Fruit fly (Drosophila melanogaster) whole organism, embryonic: Measurements from ENCODE around the gene CG2964.

ENCODE experiments used
- Blimp-1 ChIP-seq: fragments of 200-800 bp; sonication (Bioruptor generic); optimal IDR thresholded peaks from 3 replicates; lab custom pipeline; 2018; ENCODE audit warnings: missing biosample characterization, missing genetic modification characterization, mild to moderate bottlenecking, moderate library complexity, missing genetic modification reagents
- BtbVII ChIP-seq: fragments of 200-800 bp; sonication (Bioruptor generic); optimal IDR thresholded peaks from 3 replicates; lab custom pipeline; 2017; ENCODE audit warnings: missing biosample characterization, mild to moderate bottlenecking, missing genetic modification characterization
- CG10431 ChIP-seq: fragments of 200-800 bp; sonication (Bioruptor generic); optimal IDR thresholded peaks from 3 replicates; lab custom pipeline; 2018; ENCODE audit warnings: missing biosample characterization, mild to moderate bottlenecking, missing genetic modification characterization
- CG11085 ChIP-seq: fragments of 200-800 bp; sonication (Bioruptor generic); IDR thresholded peaks from 2 replicates; pipeline ENCODE4 v1.3.6; 2022; ENCODE audit warnings: missing biosample characterization, missing genetic modification characterization
- CG11398 ChIP-seq: fragments of 200-800 bp; sonication (Bioruptor generic); optimal IDR thresholded peaks from 2 replicates; lab custom pipeline; 2016; ENCODE audit warnings: missing biosample characterization, missing genetic modification characterization
- CG12104 ChIP-seq: fragments of 200-800 bp; sonication (Bioruptor generic); optimal IDR thresholded peaks from 3 replicates; lab custom pipeline; 2016; ENCODE audit warnings: missing biosample characterization, missing genetic modification characterization
- CG12769 ChIP-seq: fragments of 200-800 bp; sonication (Bioruptor generic); optimal IDR thresholded peaks from 2 replicates; lab custom pipeline; 2019; ENCODE audit warnings: missing biosample characterization, mild to moderate bottlenecking, missing genetic modification characterization, moderate library complexity
- CG13287 ChIP-seq: fragments of 200-800 bp; sonication (Bioruptor generic); IDR thresholded peaks from 2 replicates; pipeline ENCODE4 v1.3.6; 2022; ENCODE audit warnings: missing biosample characterization, missing genetic modification characterization; ENCODE audit not compliant: partially characterized antibody
- CG15601 ChIP-seq: fragments of 200-800 bp; sonication (Bioruptor generic); optimal IDR thresholded peaks from 3 replicates; lab custom pipeline; 2019; ENCODE audit warnings: missing biosample characterization, mild to moderate bottlenecking, missing genetic modification characterization, moderate library complexity
- CG15696 ChIP-seq: fragments of 200-800 bp; sonication (Bioruptor generic); optimal IDR thresholded peaks from 2 replicates; lab custom pipeline; 2019; ENCODE audit warnings: missing biosample characterization, mild to moderate bottlenecking, missing genetic modification characterization, moderate library complexity
- CG17829 ChIP-seq: fragments of 200-800 bp; optimal IDR thresholded peaks from 2 replicates; lab custom pipeline; 2019; ENCODE audit warnings: missing biosample characterization, mild to moderate bottlenecking, missing genetic modification characterization, moderate library complexity
- CG18476 ChIP-seq: fragments of 200-800 bp; sonication (Bioruptor generic); optimal IDR thresholded peaks from 2 replicates; lab custom pipeline; 2016; ENCODE audit warnings: missing biosample characterization, mild to moderate bottlenecking, missing genetic modification characterization
- CG2199 ChIP-seq: fragments of 200-800 bp; sonication (Bioruptor generic); IDR thresholded peaks from 3 replicates; pipeline ENCODE4 v1.3.6; 2022; ENCODE audit warnings: missing biosample characterization, missing genetic modification characterization
- CG2712 ChIP-seq: fragments of 200-800 bp; optimal IDR thresholded peaks from 3 replicates; lab custom pipeline; 2019; ENCODE audit warnings: missing biosample characterization, mild to moderate bottlenecking, missing genetic modification characterization, moderate library complexity
- CG6765 ChIP-seq: fragments of 200-800 bp; sonication (Bioruptor generic); optimal IDR thresholded peaks from 3 replicates; lab custom pipeline; 2017; ENCODE audit warnings: missing biosample characterization, mild to moderate bottlenecking, missing genetic modification characterization
- CG6854 ChIP-seq: fragments of 200-800 bp; sonication (Bioruptor generic); optimal IDR thresholded peaks from 3 replicates; lab custom pipeline; 2017; ENCODE audit warnings: missing biosample characterization, mild to moderate bottlenecking, missing genetic modification characterization
- CG8359 ChIP-seq: fragments of 200-800 bp; sonication (Bioruptor generic); optimal IDR thresholded peaks from 2 replicates; lab custom pipeline; 2017; ENCODE audit warnings: missing biosample characterization, mild to moderate bottlenecking, missing genetic modification characterization, borderline replicate concordance
- Camta ChIP-seq: fragments of 200-800 bp; sonication (Bioruptor generic); optimal IDR thresholded peaks from 2 replicates; lab custom pipeline; 2016; ENCODE audit warnings: missing biosample characterization, missing genetic modification characterization
- Deaf1 ChIP-seq: fragments of 200-800 bp; optimal IDR thresholded peaks from 3 replicates; lab custom pipeline; 2019; ENCODE audit warnings: missing biosample characterization, mild to moderate bottlenecking, missing genetic modification characterization, moderate library complexity
- Dll ChIP-seq: fragments of 200-800 bp; sonication (Bioruptor generic); IDR thresholded peaks from 4 replicates; pipeline ENCODE4 v1.3.6; 2022; ENCODE audit warnings: missing biosample characterization, missing genetic modification characterization; ENCODE audit not compliant: partially characterized antibody
- E2f1 ChIP-seq: fragments of 200-800 bp; sonication (Bioruptor generic); IDR thresholded peaks from 2 replicates; pipeline ENCODE4 v1.3.6; 2022; ENCODE audit warnings: missing biosample characterization, missing genetic modification characterization
- H2.0 ChIP-seq: fragments of 200-800 bp; sonication (Bioruptor generic); IDR thresholded peaks from 2 replicates; pipeline ENCODE4 v1.3.6; 2022; ENCODE audit warnings: missing biosample characterization, missing genetic modification characterization
- HHEX ChIP-seq: fragments of 200-800 bp; sonication (Bioruptor generic); optimal IDR thresholded peaks from 3 replicates; lab custom pipeline; 2017; ENCODE audit warnings: missing biosample characterization, mild to moderate bottlenecking, missing genetic modification characterization, missing genetic modification reagents
- HLH3B ChIP-seq: fragments of 200-800 bp; sonication (Bioruptor generic); IDR thresholded peaks from 2 replicates; pipeline ENCODE4 v1.3.6; 2022; ENCODE audit warnings: missing biosample characterization, missing genetic modification characterization
- HLH4C ChIP-seq: fragments of 200-800 bp; sonication (Bioruptor generic); IDR thresholded peaks from 3 replicates; pipeline ENCODE4 v1.3.6; 2022; ENCODE audit warnings: missing biosample characterization, missing genetic modification characterization; ENCODE audit not compliant: partially characterized antibody
- Hand ChIP-seq: fragments of 200-800 bp; sonication (Bioruptor generic); optimal IDR thresholded peaks from 2 replicates; lab custom pipeline; 2017; ENCODE audit warnings: mild to moderate bottlenecking, missing biosample characterization, missing genetic modification reagents, missing genetic modification characterization
- MTF-1 ChIP-seq: fragments of 200-800 bp; sonication (Bioruptor generic); optimal IDR thresholded peaks from 2 replicates; lab custom pipeline; 2018; ENCODE audit warnings: missing biosample characterization, mild to moderate bottlenecking, missing genetic modification characterization, borderline replicate concordance
- Med ChIP-seq: fragments of 200-800 bp; sonication (Bioruptor generic); peaks from one replicate; lab custom pipeline; 2016; ENCODE audit warnings: missing biosample characterization, missing genetic modification characterization, mild to moderate bottlenecking, inconsistent platforms, moderate library complexity
- Oaz ChIP-seq: fragments of 200-800 bp; sonication (Bioruptor generic); IDR thresholded peaks from 2 replicates; pipeline ENCODE4 v1.3.6; 2022; ENCODE audit warnings: missing biosample characterization, missing genetic modification characterization
- bbx ChIP-seq: fragments of 200-800 bp; sonication (Bioruptor generic); IDR thresholded peaks from 2 replicates; pipeline ENCODE4 v1.3.6; 2022; ENCODE audit warnings: missing biosample characterization, missing genetic modification characterization; ENCODE audit not compliant: partially characterized antibody
- croc ChIP-seq: fragments of 200-800 bp; sonication (Bioruptor generic); conservative IDR thresholded peaks from 3 replicates; pipeline ENCODE4 v1.3.6; 2022; ENCODE audit warnings: missing biosample characterization, missing genetic modification characterization
- dmrt99B ChIP-seq: fragments of 200-800 bp; sonication (Bioruptor generic); optimal IDR thresholded peaks from 2 replicates; lab custom pipeline; 2018; ENCODE audit warnings: missing biosample characterization, mild to moderate bottlenecking, missing genetic modification characterization, moderate library complexity
- dpn ChIP-seq, 2 experiments: fragments of 200-800 bp; sonication (Bioruptor generic); optimal IDR thresholded peaks; 3 replicates each; lab custom pipeline; 2016; ENCODE audit warnings: missing biosample characterization in 2 of 2, missing genetic modification characterization in 2 of 2
- ind ChIP-seq: fragments of 200-800 bp; sonication (Bioruptor generic); optimal IDR thresholded peaks from 3 replicates; lab custom pipeline; 2016; ENCODE audit warnings: missing biosample characterization, missing genetic modification characterization
- nom ChIP-seq: fragments of 200-800 bp; sonication (Bioruptor generic); optimal IDR thresholded peaks from 2 replicates; lab custom pipeline; 2017; ENCODE audit warnings: missing biosample characterization, missing genetic modification characterization, mild to moderate bottlenecking, moderate library complexity, missing genetic modification reagents
- org-1 ChIP-seq: fragments of 200-800 bp; sonication (Bioruptor generic); optimal IDR thresholded peaks from 2 replicates; lab custom pipeline; 2017; ENCODE audit warnings: missing biosample characterization, missing genetic modification characterization
- otp ChIP-seq: fragments of 200-800 bp; sonication (Bioruptor generic); IDR thresholded peaks from 3 replicates; pipeline ENCODE4, ENCODE4 v1.3.6; 2022; ENCODE audit warnings: missing biosample characterization, missing genetic modification characterization
- pfk ChIP-seq: fragments of 200-800 bp; sonication (Bioruptor generic); optimal IDR thresholded peaks from 2 replicates; lab custom pipeline; 2018; ENCODE audit warnings: missing biosample characterization, mild to moderate bottlenecking, missing genetic modification characterization, moderate library complexity
- pho ChIP-seq: fragments of 200-800 bp; sonication (Bioruptor generic); optimal IDR thresholded peaks from 2 replicates; lab custom pipeline; 2016; ENCODE audit warnings: missing biosample characterization, missing genetic modification characterization
- pum ChIP-seq: fragments of 200-800 bp; sonication (Bioruptor generic); optimal IDR thresholded peaks from 2 replicates; lab custom pipeline; 2016; ENCODE audit warnings: missing biosample characterization, missing genetic modification characterization
- schlank ChIP-seq: fragments of 200-800 bp; sonication (Bioruptor generic); optimal IDR thresholded peaks from 2 replicates; lab custom pipeline; 2018; ENCODE audit warnings: missing biosample characterization, mild to moderate bottlenecking, missing genetic modification characterization
- sens ChIP-seq: fragments of 200-800 bp; sonication (Bioruptor generic); peaks from one replicate; lab custom pipeline; 2016; ENCODE audit warnings: missing biosample characterization, missing genetic modification characterization
- slou ChIP-seq: fragments of 200-800 bp; sonication (Bioruptor generic); optimal IDR thresholded peaks from 3 replicates; lab custom pipeline; 2016; ENCODE audit warnings: missing biosample characterization, missing genetic modification characterization
- tap ChIP-seq: fragments of 200-800 bp; optimal IDR thresholded peaks from 3 replicates; lab custom pipeline; 2019; ENCODE audit warnings: missing biosample characterization, mild to moderate bottlenecking, missing genetic modification characterization, moderate library complexity
- tna ChIP-seq: fragments of 200-800 bp; sonication (Bioruptor generic); IDR thresholded peaks from 2 replicates; pipeline ENCODE4 v1.3.6; 2022; ENCODE audit warnings: missing biosample characterization, missing genetic modification characterization; ENCODE audit not compliant: partially characterized antibody
- ttk ChIP-seq: fragments of 200-800 bp; sonication (Bioruptor generic); IDR thresholded peaks from 2 replicates; pipeline ENCODE4 v2.1.2; 2022; ENCODE audit warnings: missing biosample characterization, missing genetic modification characterization
- unc-4 ChIP-seq: fragments of 200-800 bp; sonication (Bioruptor generic); IDR thresholded peaks from 2 replicates; pipeline ENCODE4 v1.3.6; 2022; ENCODE audit warnings: missing biosample characterization, missing genetic modification characterization; ENCODE audit not compliant: partially characterized antibody
- wek ChIP-seq: fragments of 200-800 bp; sonication (Bioruptor generic); optimal IDR thresholded peaks from 3 replicates; lab custom pipeline; 2018; ENCODE audit warnings: missing biosample characterization, mild to moderate bottlenecking, missing genetic modification characterization, moderate library complexity

The CG2964 gene

DNA sequence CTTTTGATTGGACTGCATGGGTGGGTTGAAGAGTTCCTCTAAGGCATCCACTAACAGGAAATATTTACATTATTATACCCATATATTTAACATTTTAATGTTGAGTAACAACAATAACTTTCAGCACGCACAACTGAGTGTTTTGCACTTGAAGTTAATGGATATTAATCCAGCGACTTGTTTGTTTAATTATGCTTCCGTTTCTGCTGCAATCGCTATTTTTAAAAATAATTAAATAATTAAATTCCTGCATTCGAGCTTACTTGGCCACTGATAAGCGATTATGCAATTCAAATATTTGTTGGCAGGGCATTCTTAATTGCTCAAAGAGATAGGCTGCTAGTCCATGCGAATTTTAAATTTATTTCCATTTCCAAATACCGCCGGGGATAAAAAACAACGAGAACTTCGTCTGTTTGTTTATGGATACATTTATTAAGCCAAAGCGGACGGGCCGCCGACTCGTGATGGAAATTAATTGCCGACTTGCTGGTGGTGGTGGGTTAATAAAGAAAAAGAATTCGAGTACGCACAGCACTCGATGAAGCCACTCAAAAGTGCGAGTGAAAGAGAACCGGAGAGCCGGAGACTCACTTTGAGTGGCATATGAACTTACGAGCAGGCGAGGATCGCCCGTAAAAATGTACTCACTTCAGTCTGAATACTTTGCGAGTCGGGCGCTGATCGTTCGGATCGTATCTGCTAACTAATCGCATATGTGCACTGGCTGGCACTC, 49.8 kb downstream of the CG2964 start (continued):
- TF ChIP-seq MTF-1 (peak; percentile 7), pho (GFP tag; lab: Kevin White, UChicago) (peak; percentile 10), HLH4C (GFP tag; lab: Robert Waterston, UW) (peak; percentile 31; the same call in 1 of the 3 replicates), nom (GFP tag; lab: Kevin White, UChicago) (peak; percentile 73), CG12769 (tag; lab: Kevin White, UChicago) (peak; percentile 2), CG10431 (GFP tag; lab: Kevin White, UChicago) (no peak), CG2712 (tag; lab: Kevin White, UChicago) (peak; percentile 28), CG17829 (peak; percentile 23), HLH3B (GFP tag; lab: Robert Waterston, UW) (0 out of 2 replicates have a peak, but pooled peaks have one; percentile 6), bbx (GFP tag; lab: Robert Waterston, UW) (peak; percentile 80), CG11085 (GFP tag; lab: Robert Waterston, UW) (no peak), CG18476 (peak; percentile 88), tap (tag; lab: Kevin White, UChicago) (peak; percentile 20), CG13287 (GFP tag; lab: Robert Waterston, UW) (peak; percentile 64), Camta (GFP tag; lab: Kevin White, UChicago) (peak; percentile 8), croc (GFP tag; lab: Robert Waterston, UW) (no peak), pfk (no peak), BtbVII (GFP tag; lab: Kevin White, UChicago) (peak; percentile 20), wek (GFP tag; lab: Kevin White, UChicago) (peak; percentile 39), Oaz (GFP tag; lab: Robert Waterston, UW) (no peak), Hand (no peak), schlank (no peak), slou (GFP tag; lab: Kevin White, UChicago) (no peak), tna (GFP tag; lab: Robert Waterston, UW) (peak; percentile 62; the same call in 1 of the 2 replicates), Med (GFP tag; lab: Kevin White, UChicago) (peak; percentile 77), dmrt99B (tag; lab: Kevin White, UChicago) (peak; percentile 5), sens (peak; percentile 47), org-1 (GFP tag; lab: Kevin White, UChicago) (no peak)

DNA sequence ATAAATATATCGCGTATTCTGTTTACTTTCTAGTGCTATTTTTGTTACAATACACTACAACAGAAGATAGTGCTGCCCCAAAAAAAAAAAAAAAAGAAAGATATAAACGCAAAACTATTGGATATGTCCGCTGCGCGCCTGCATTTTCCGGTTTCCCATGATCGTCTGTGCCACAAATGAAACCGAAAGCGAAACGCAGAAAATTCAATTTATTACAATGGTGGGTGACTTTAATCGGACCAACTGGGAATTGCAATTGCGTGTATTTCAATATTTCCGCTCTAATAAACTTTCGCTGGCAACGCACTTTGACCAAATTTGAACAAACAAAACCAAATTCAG, 50.4 kb downstream of the CG2964 start:
- TF ChIP-seq E2f1 (no peak), CG11398 (GFP tag; lab: Kevin White, UChicago) (peak; percentile 5), CG6854 (GFP tag; lab: Kevin White, UChicago) (no peak), Deaf1 (tag; lab: Kevin White, UChicago) (no peak), pum (GFP tag; lab: Kevin White, UChicago) (no peak), Blimp-1 (GFP tag; lab: Kevin White, UChicago) (peak; percentile 90), ind (GFP tag; lab: Kevin White, UChicago) (no peak), CG8359 (GFP tag; lab: Kevin White, UChicago) (no peak), dpn (GFP tag; optimal IDR thresholded peaks at IDR 0.05; lab: Kevin White, UChicago) (no peak), H2.0 (no peak), CG15601 (tag; lab: Kevin White, UChicago) (no peak), HHEX (GFP tag; lab: Kevin White, UChicago) (no peak), otp (GFP tag; lab: Robert Waterston, UW) (peak; percentile 1; the same call in 1 of the 3 replicates), ttk (GFP tag; lab: Robert Waterston, UW) (no peak), CG6765 (GFP tag; lab: Kevin White, UChicago) (no peak), Dll (GFP tag; lab: Robert Waterston, UW) (0 out of 4 replicates have a peak, but pooled peaks have one; percentile 9), CG2199 (GFP tag; lab: Robert Waterston, UW) (0 out of 3 replicates have a peak, but pooled peaks have one; percentile 36), CG12104 (GFP tag; lab: Kevin White, UChicago) (no peak), sens (peak; percentile 68), CG15696 (tag; lab: Kevin White, UChicago) (no peak), unc-4 (GFP tag; lab: Robert Waterston, UW) (peak; percentile 12; the same call in 1 of the 2 replicates)
